Fruit fly (Drosophila melanogaster): ENCODE results near the gene ltl.

ltl gene

dm6 chr3L:7545562-7545961 lies 26.8 kb downstream of the ltl start:
- TF ChIP-seq sug (tag; optimal IDR thresholded peaks at IDR 0.05) (no peak), cas (GFP tag; IDR thresholded peaks at IDR 0.05) (no peak), Lhr (GFP tag; optimal IDR thresholded peaks at IDR 0.05) (no peak)

DNA sequence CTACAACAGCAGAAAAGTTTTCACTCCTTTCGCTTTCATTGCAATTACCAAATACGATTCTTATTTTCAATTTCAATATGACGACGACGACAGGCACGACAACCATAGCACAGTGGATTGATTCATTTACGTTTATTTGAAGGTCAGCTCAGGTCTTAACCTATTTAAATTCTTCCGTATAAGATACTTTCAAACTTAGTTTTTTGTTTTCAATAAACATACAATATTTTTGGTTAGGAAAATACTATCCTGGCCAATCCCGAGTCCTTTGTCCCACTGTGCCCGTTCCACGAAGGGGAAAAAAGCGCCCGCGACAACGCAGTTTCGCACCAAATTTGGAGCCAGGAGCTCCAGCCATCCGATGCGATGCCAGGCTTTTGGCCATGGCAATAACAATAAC lies 31.4 kb downstream of the ltl start:
- peak; percentile 47 for TF ChIP-seq Drgx (GFP tag; IDR thresholded peaks at IDR 0.05)
- no peak for TF ChIP-seq HLH4C (GFP tag; IDR thresholded peaks at IDR 0.05; ENCODE audit: partially characterized antibody)
- peak; percentile 30 for TF ChIP-seq Blimp-1 (GFP tag; optimal IDR thresholded peaks at IDR 0.05)
- no peak for TF ChIP-seq sqz (GFP tag; optimal IDR thresholded peaks at IDR 0.05)
- peak; percentile 46 for TF ChIP-seq sens (GFP tag)
- TF ChIP-seq CkIIα-i1 (GFP tag; IDR thresholded peaks at IDR 0.05), result no peak
- TF ChIP-seq unpg (GFP tag; optimal IDR thresholded peaks at IDR 0.05), result no peak
- TF ChIP-seq trem (tag; optimal IDR thresholded peaks at IDR 0.05), result no peak
- no peak for TF ChIP-seq Oli (tag; optimal IDR thresholded peaks at IDR 0.05)

DNA sequence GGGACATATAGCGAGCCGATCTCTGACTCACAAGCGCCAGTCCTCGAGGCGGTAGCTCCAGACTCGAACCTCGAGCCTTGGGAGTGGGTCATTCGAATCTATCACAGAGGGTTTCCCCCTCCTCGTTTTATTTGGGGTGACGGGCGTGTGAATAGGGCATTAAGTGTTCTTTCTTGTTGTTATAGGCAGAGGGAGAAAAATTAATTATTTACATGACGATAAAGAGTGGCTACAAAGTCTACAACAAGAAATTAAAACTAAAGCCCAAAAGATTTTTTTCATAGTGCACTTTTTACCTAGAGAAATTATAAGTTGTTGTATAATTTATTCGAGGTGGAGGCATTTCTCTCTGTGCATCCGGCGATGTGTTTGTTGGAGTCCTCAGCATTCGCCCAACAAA lies 33.6 kb downstream of the ltl start:
- no peak for TF ChIP-seq Ravus (GFP tag; IDR thresholded peaks at IDR 0.05)
- TF ChIP-seq sens (GFP tag), result peak; percentile 67

DNA sequence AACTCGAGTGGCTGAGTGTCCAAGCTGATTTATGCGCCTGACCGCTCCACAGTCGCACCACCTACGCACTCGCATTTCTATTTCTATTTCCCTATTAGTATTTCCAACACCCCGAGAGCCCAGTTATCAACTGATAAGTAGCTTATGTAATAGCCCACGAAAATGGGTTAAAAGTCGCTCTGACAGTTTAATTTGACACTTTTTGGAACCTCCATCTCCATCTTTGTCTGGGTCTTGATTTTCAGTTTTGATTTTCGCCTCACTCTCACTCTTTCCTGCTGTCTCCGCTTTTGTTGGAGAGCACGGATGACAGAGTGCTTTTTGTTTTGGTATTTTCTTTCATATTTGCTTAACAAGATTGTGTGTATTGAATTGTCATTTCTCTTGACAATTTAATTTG lies 34.3 kb downstream of the ltl start:
- TF ChIP-seq org-1 (GFP tag; optimal IDR thresholded peaks at IDR 0.05), result no peak
- no peak for TF ChIP-seq btn (GFP tag; optimal IDR thresholded peaks at IDR 0.05)
- TF ChIP-seq Pdp1 (GFP tag; optimal IDR thresholded peaks at IDR 0.05), result peak in 1 of 2 experiments; percentile 23
- TF ChIP-seq oc (tag; optimal IDR thresholded peaks at IDR 0.05), result peak; percentile 76
- no peak for TF ChIP-seq CG2712 (tag; optimal IDR thresholded peaks at IDR 0.05)
- no peak for TF ChIP-seq CG1603 (tag; optimal IDR thresholded peaks at IDR 0.05)
- TF ChIP-seq Blimp-1 (GFP tag; optimal IDR thresholded peaks at IDR 0.05), result peak; percentile 53
- no peak for TF ChIP-seq HLHmδ (GFP tag; optimal IDR thresholded peaks at IDR 0.05)
- TF ChIP-seq CG18764 (GFP tag; optimal IDR thresholded peaks at IDR 0.05), result no peak
- no peak for TF ChIP-seq cwo (GFP tag; optimal IDR thresholded peaks at IDR 0.05)
- TF ChIP-seq odd (GFP tag; optimal IDR thresholded peaks at IDR 0.05), result no peak
- no peak for TF ChIP-seq Ets97D (GFP tag; optimal IDR thresholded peaks at IDR 0.05)
- no peak for TF ChIP-seq CG34376 (GFP tag; optimal IDR thresholded peaks at IDR 0.05)
- no peak for TF ChIP-seq CkIIα-i1 (GFP tag; IDR thresholded peaks at IDR 0.05)

DNA sequence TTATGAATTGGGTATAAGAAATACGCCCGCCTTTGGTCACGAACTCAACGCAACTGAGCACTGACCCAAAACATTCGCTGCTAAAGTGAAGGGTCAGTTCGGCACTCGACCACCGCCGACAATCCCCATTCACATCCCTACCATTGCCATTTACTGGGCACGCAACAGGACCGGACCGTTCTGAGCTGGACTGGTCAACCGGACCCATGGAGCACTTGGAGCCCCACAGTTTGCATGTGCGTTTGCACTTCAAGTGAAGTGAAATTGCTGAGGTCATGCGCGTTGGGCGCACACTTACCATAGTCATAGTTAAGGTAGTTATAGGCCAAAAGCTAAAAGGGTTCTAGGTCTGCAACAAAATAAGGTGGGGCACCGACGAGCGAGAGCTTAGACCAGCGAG lies 41.1 kb downstream of the ltl start, which contains the start of gene CG14837:
TSS of gene CG14837 (minus strand) at position 101 of the 400 bp plus-strand sequence.
- no peak for TF ChIP-seq Nf-YC (tag; optimal IDR thresholded peaks at IDR 0.05)
- no peak for TF ChIP-seq Ets65A (GFP tag)
- no peak for TF ChIP-seq CG3838 (GFP tag; optimal IDR thresholded peaks at IDR 0.05)
- no peak for TF ChIP-seq Spps (tag; optimal IDR thresholded peaks at IDR 0.05)
- TF ChIP-seq Nf-YA (GFP tag; IDR thresholded peaks at IDR 0.05), result no peak
- no peak for TF ChIP-seq GATAe (GFP tag; conservative IDR thresholded peaks at IDR 0.05)
- TF ChIP-seq Hmx (GFP tag; optimal IDR thresholded peaks at IDR 0.05), result no peak
- TF ChIP-seq trem (tag; optimal IDR thresholded peaks at IDR 0.05), result no peak
- no peak for TF ChIP-seq Eip74EF (GFP tag; optimal IDR thresholded peaks at IDR 0.05)
- TF ChIP-seq mld (GFP tag; IDR thresholded peaks at IDR 0.05; ENCODE audit: partially characterized antibody), result no peak
- TF ChIP-seq gem (tag; optimal IDR thresholded peaks at IDR 0.05), result no peak
- TF ChIP-seq CG4707 (GFP tag; optimal IDR thresholded peaks at IDR 0.05), result no peak
- no peak for TF ChIP-seq pnt (GFP tag; optimal IDR thresholded peaks at IDR 0.05)
- no peak for TF ChIP-seq CG8281 (tag; optimal IDR thresholded peaks at IDR 0.05)
- TF ChIP-seq Opbp (GFP tag; IDR thresholded peaks at IDR 0.05; ENCODE audit: partially characterized antibody), result no peak
